Fruit fly (Drosophila melanogaster) S2 (cell line): ENCODE data around the gene CG9609.

ENCODE experiments used
- CG8478 ChIP-seq: fragments of >200 bp; optimal IDR thresholded peaks from 2 replicates; lab custom pipeline; 2018
- CTCF ChIP-seq, 2 experiments: fragments of >200 bp; optimal IDR thresholded peaks; 2 replicates each; lab custom pipeline; 2018

- no peak for TF ChIP-seq CTCF (optimal IDR thresholded peaks at IDR 0.05; lab: Kevin White, UChicago)
- no peak for TF ChIP-seq CG8478 (lab: Kevin White, UChicago)
Measured at dm6 chrX:16760542-16760941, 26.3 kb downstream of the CG9609 start.
